Fruit fly (Drosophila melanogaster) whole organism, wandering third instar larva: ENCODE results near the gene CG3408.

ENCODE experiments used
- CG9705 ChIP-seq: fragments of 200-800 bp; sonication (Bioruptor generic); optimal IDR thresholded peaks from 2 replicates; lab custom pipeline; 2018; ENCODE audit warnings: missing biosample characterization, mild to moderate bottlenecking, missing genetic modification characterization
- Hr78 ChIP-seq: fragments of >200 bp; optimal IDR thresholded peaks from 2 replicates; lab custom pipeline; 2017; ENCODE audit warnings: missing biosample characterization, missing genetic modification characterization
- Jra ChIP-seq: sonication (Bioruptor generic); optimal IDR thresholded peaks from 2 replicates; lab custom pipeline; 2016; ENCODE audit warnings: missing biosample characterization, missing genetic modification characterization
- N ChIP-seq: fragments of >200 bp; optimal IDR thresholded peaks from 2 replicates; lab custom pipeline; 2018; ENCODE audit warnings: missing biosample characterization, missing external identifiers, missing genetic modification characterization
- OdsH ChIP-seq: fragments of 200-800 bp; sonication (Bioruptor generic); optimal IDR thresholded peaks from 2 replicates; lab custom pipeline; 2016; ENCODE audit warnings: missing biosample characterization, mild to moderate bottlenecking, missing genetic modification characterization
- ey ChIP-seq: fragments of 200-800 bp; sonication (Bioruptor generic); optimal IDR thresholded peaks from 2 replicates; lab custom pipeline; 2016; ENCODE audit warnings: missing biosample characterization, missing genetic modification characterization
- foxo ChIP-seq, 2 experiments: fragments of 200-800 bp; sonication (Bioruptor generic); optimal IDR thresholded peaks; 2 replicates in 1 of 2; 3 replicates in 1 of 2; lab custom pipeline; 2016 to 2017; ENCODE audit warnings: missing biosample characterization in 2 of 2, missing genetic modification characterization in 2 of 2
- fru ChIP-seq: fragments of 200-800 bp; sonication (Bioruptor generic); optimal IDR thresholded peaks from 3 replicates; lab custom pipeline; 2016; ENCODE audit warnings: missing biosample characterization, mild to moderate bottlenecking, missing genetic modification characterization
- tai ChIP-seq: sonication (Bioruptor generic); optimal IDR thresholded peaks from 2 replicates; lab custom pipeline; 2016; ENCODE audit warnings: missing biosample characterization, missing genetic modification characterization
- usp ChIP-seq: fragments of >200 bp; optimal IDR thresholded peaks from 2 replicates; lab custom pipeline; 2017; ENCODE audit warnings: missing biosample characterization, missing genetic modification characterization

dm6 chr3L:9546875-9547324 lies 37.5 kb upstream of the CG3408 start, which contains the start of gene CG42673:
- TF ChIP-seq fru: no peak
- TF ChIP-seq Jra (GFP tag; lab: Kevin White, UChicago): no peak
- no peak for TF ChIP-seq tai (GFP tag; lab: Kevin White, UChicago)
- TF ChIP-seq OdsH (GFP tag; lab: Kevin White, UChicago): no peak
- TF ChIP-seq Hr78 (GFP tag; lab: Kevin White, UChicago): no peak
- TF ChIP-seq usp (GFP tag; lab: Kevin White, UChicago): no peak
- TF ChIP-seq ey (GFP tag; lab: Kevin White, UChicago): no peak
- no peak for TF ChIP-seq CG9705 (GFP tag; lab: Kevin White, UChicago)
- TF ChIP-seq foxo (GFP tag; optimal IDR thresholded peaks at IDR 0.05; lab: Kevin White, UChicago): no peak
- no peak for TF ChIP-seq N (GFP tag; lab: Kevin White, UChicago)
